Fruit fly (Drosophila melanogaster) whole organism: ENCODE results near the gene GAPsec.

Experiments used
- CG8478 ChIP-seq: fragments of >200 bp; optimal IDR thresholded peaks from 2 replicates; lab custom pipeline; 2018; ENCODE audit warnings: inconsistent platforms
- Dll ChIP-seq: fragments of >200 bp; optimal IDR thresholded peaks from 2 replicates; lab custom pipeline; 2017
- EcR ChIP-seq, 2 experiments: fragments of >200 bp; optimal IDR thresholded peaks; 2 replicates each; lab custom pipeline; 2017; ENCODE audit warnings: missing biosample characterization in 2 of 2, missing genetic modification characterization in 2 of 2, missing genetic modification reagents in 2 of 2
- pan ChIP-seq: fragments of >200 bp; optimal IDR thresholded peaks from 2 replicates; lab custom pipeline; 2017
- psq ChIP-seq: fragments of >200 bp; optimal IDR thresholded peaks from 2 replicates; lab custom pipeline; 2017
- usp ChIP-seq: fragments of >200 bp; optimal IDR thresholded peaks from 2 replicates; lab custom pipeline; 2017; ENCODE audit warnings: missing biosample characterization, missing genetic modification characterization, mixed read lengths

The GAPsec gene

dm6 chr3L:8623702-8624421 is at the start of gene GAPsec, which contains the start of gene Zasp66:
TSS of gene GAPsec (minus strand) at chr3L:8623901.
TSS of gene Zasp66 (plus strand) at chr3L:8624371.
- TF ChIP-seq usp (GFP tag; lab: Kevin White, UChicago) (no peak), psq (lab: Kevin White, UChicago) (no peak), EcR (GFP tag; optimal IDR thresholded peaks at IDR 0.05; lab: Kevin White, UChicago) (no peak), CG8478 (lab: Kevin White, UChicago) (no peak), Dll (lab: Kevin White, UChicago) (no peak), pan (lab: Kevin White, UChicago) (no peak)

- TF ChIP-seq EcR (GFP tag; optimal IDR thresholded peaks at IDR 0.05; lab: Kevin White, UChicago) (no peak), pan (lab: Kevin White, UChicago) (no peak), Dll (lab: Kevin White, UChicago) (peak; percentile 43), usp (GFP tag; lab: Kevin White, UChicago) (no peak)
These were observed 48.7 kb upstream of the GAPsec start for dm6 chr3L:8672199-8673059.

dm6 chr3L:8670983-8671382 is 47.3 kb upstream of the GAPsec start:
- TF ChIP-seq psq (lab: Kevin White, UChicago) (no peak), CG8478 (lab: Kevin White, UChicago) (no peak), EcR (GFP tag; optimal IDR thresholded peaks at IDR 0.05; lab: Kevin White, UChicago) (no peak), pan (lab: Kevin White, UChicago) (no peak), usp (GFP tag; lab: Kevin White, UChicago) (no peak), Dll (lab: Kevin White, UChicago) (no peak)

dm6 chr3L:8669847-8670622 is 46.3 kb upstream of the GAPsec start:
- TF ChIP-seq CG8478 (lab: Kevin White, UChicago) (no peak), psq (lab: Kevin White, UChicago) (no peak), usp (GFP tag; lab: Kevin White, UChicago) (no peak), EcR (GFP tag; optimal IDR thresholded peaks at IDR 0.05; lab: Kevin White, UChicago) (no peak), Dll (lab: Kevin White, UChicago) (no peak), pan (lab: Kevin White, UChicago) (no peak)

- TF ChIP-seq psq (lab: Kevin White, UChicago) (no peak), usp (GFP tag; lab: Kevin White, UChicago) (no peak), EcR (GFP tag; optimal IDR thresholded peaks at IDR 0.05; lab: Kevin White, UChicago) (peak in 1 of 2 experiments; percentile 47), Dll (lab: Kevin White, UChicago) (no peak), CG8478 (lab: Kevin White, UChicago) (no peak), pan (lab: Kevin White, UChicago) (peak; percentile 62)
These were observed 45.4 kb upstream of the GAPsec start for dm6 chr3L:8669087-8669486.

- TF ChIP-seq Dll (lab: Kevin White, UChicago) (no peak), usp (GFP tag; lab: Kevin White, UChicago) (no peak), pan (lab: Kevin White, UChicago) (no peak), EcR (GFP tag; optimal IDR thresholded peaks at IDR 0.05; lab: Kevin White, UChicago) (no peak), CG8478 (lab: Kevin White, UChicago) (no peak), psq (lab: Kevin White, UChicago) (no peak)
These were observed 44.3 kb upstream of the GAPsec start for dm6 chr3L:8667809-8668593.

- TF ChIP-seq psq (lab: Kevin White, UChicago) (no peak), Dll (lab: Kevin White, UChicago) (no peak), EcR (GFP tag; optimal IDR thresholded peaks at IDR 0.05; lab: Kevin White, UChicago) (no peak), usp (GFP tag; lab: Kevin White, UChicago) (no peak), CG8478 (lab: Kevin White, UChicago) (no peak), pan (lab: Kevin White, UChicago) (no peak)
These were observed 42.4 kb upstream of the GAPsec start for dm6 chr3L:8666098-8666497.

dm6 chr3L:8661793-8662669 is 38.3 kb upstream of the GAPsec start:
- TF ChIP-seq pan (lab: Kevin White, UChicago): no peak
- TF ChIP-seq usp (GFP tag; lab: Kevin White, UChicago): no peak
- no peak for TF ChIP-seq psq (lab: Kevin White, UChicago)
- TF ChIP-seq Dll (lab: Kevin White, UChicago): no peak
- TF ChIP-seq CG8478 (lab: Kevin White, UChicago): no peak
- TF ChIP-seq EcR (GFP tag; optimal IDR thresholded peaks at IDR 0.05; lab: Kevin White, UChicago): no peak

- TF ChIP-seq psq (lab: Kevin White, UChicago) (no peak), CG8478 (lab: Kevin White, UChicago) (no peak), Dll (lab: Kevin White, UChicago) (no peak), usp (GFP tag; lab: Kevin White, UChicago) (no peak), EcR (GFP tag; optimal IDR thresholded peaks at IDR 0.05; lab: Kevin White, UChicago) (no peak), pan (lab: Kevin White, UChicago) (no peak)
These were observed 37.1 kb upstream of the GAPsec start for dm6 chr3L:8660800-8661199.
